Worm (Caenorhabditis elegans): ENCODE results near the gene srx-108.

The srx-108 gene

DNA sequence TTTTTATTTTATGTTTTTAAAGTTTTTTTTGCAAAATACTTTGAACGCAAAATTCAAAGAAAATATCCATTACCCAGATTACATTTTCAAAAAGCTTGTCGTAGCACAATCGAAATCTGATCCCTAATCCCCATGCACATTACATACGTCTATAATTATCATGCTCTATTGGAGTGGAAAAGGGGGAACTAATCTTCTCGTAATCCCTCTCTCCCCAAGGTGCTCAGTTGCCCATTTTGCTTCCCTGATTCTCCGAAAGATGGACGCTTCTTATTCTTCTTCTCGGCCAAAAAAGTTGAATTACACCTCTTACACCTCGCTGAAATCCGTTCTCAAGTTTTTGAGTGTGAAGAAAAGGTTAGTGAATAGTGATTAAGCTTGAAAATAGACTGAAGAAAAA is 5.6 kb downstream of the srx-108 start, which contains the start of gene fbxc-53:
Gene fbxc-53, plus strand, starts transcription at position 245 of the 400 bp plus-strand sequence.
- TF ChIP-seq npax-4 (tag; optimal IDR thresholded peaks at IDR 0.05), result no peak
- TF ChIP-seq dmd-4 (tag; optimal IDR thresholded peaks at IDR 0.05; ENCODE audit: borderline replicate concordance), result no peak
- TF ChIP-seq madf-2 (tag; optimal IDR thresholded peaks at IDR 0.05), result no peak
- TF ChIP-seq rnt-1 (tag; optimal IDR thresholded peaks at IDR 0.05), result no peak
- no peak for TF ChIP-seq ceh-31 (tag; optimal IDR thresholded peaks at IDR 0.05)
- TF ChIP-seq fkh-10 (GFP tag; optimal IDR thresholded peaks at IDR 0.05), result no peak
- TF ChIP-seq unc-42 (tag; optimal IDR thresholded peaks at IDR 0.05), result no peak
- TF ChIP-seq lin-11 (tag; optimal IDR thresholded peaks at IDR 0.05), result no peak
- TF ChIP-seq sox-2 (GFP tag; IDR thresholded peaks at IDR 0.05), result no peak
- TF ChIP-seq hlh-8 (tag; optimal IDR thresholded peaks at IDR 0.05), result no peak

DNA sequence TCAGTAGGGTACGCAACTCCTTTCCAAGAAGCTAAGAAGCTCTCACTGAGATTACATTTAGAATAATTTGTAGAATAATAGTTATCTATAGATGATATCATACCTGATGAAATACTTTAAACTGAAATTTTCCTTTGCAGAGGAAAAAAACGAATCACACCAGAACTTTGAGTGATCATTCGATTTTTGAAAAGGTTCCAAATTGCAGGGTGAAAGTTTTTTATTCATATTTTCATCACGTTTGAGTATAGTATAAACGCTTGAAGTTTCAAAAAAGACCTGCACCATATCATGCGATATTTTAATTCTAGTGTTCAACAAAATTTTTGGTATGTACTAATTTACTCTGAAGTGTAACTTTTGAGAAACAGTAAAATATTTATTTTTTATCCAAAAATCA is 9.2 kb downstream of the srx-108 start, which contains the start of gene srh-100:
Gene srh-100, minus strand, starts transcription at position 101 of the 400 bp plus-strand sequence.
- TF ChIP-seq pat-9 (tag; optimal IDR thresholded peaks at IDR 0.05) (no peak), ama-1 (optimal IDR thresholded peaks at IDR 0.05) (no peak), tbx-2 (tag; optimal IDR thresholded peaks at IDR 0.05) (no peak), nhr-11 (tag; optimal IDR thresholded peaks at IDR 0.05) (no peak), T23F11.4 (GFP tag; optimal IDR thresholded peaks at IDR 0.05) (no peak), gmeb-2 (tag; optimal IDR thresholded peaks at IDR 0.05) (no peak), dmd-4 (tag; optimal IDR thresholded peaks at IDR 0.05; ENCODE audit: borderline replicate concordance) (no peak), ceh-22 (tag; optimal IDR thresholded peaks at IDR 0.05) (no peak), odd-2 (tag; optimal IDR thresholded peaks at IDR 0.05) (no peak), ceh-24 (tag; optimal IDR thresholded peaks at IDR 0.05) (no peak), hlh-30 (tag; optimal IDR thresholded peaks at IDR 0.05; ENCODE audit: insufficient read depth) (no peak), elt-2 (tag; optimal IDR thresholded peaks at IDR 0.05) (no peak), hlh-6 (tag; optimal IDR thresholded peaks at IDR 0.05) (no peak), mec-3 (tag; optimal IDR thresholded peaks at IDR 0.05; ENCODE audit: borderline replicate concordance) (no peak), ceh-18 (tag; optimal IDR thresholded peaks at IDR 0.05) (no peak), fax-1 (tag; optimal IDR thresholded peaks at IDR 0.05) (no peak), F13H6.1 (tag; optimal IDR thresholded peaks at IDR 0.05) (no peak), ztf-16 (tag; optimal IDR thresholded peaks at IDR 0.05) (no peak), hlh-15 (tag; optimal IDR thresholded peaks at IDR 0.05) (no peak), pha-2 (tag; optimal IDR thresholded peaks at IDR 0.05) (no peak)

DNA sequence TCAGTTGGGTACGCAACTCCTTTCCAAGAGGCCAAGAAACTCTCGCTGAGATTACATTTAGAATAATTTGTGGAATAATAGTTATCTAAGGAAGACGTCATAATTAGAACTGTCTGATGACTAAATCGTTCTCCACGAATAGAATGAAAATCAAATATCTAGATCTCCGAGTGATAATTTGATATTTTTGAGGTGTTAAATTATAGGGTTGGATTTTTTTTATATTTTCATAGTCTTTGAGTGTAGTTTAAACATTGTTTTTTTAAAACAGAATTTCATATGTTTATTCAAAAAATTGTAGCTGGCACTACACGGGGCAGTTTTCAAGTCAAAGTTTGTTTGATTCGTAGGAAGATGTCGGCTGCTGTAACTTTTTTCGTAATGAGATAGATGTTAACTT is 11.0 kb downstream of the srx-108 start, which contains the start of gene srh-99:
Gene srh-99, minus strand, starts transcription at position 101 of the 400 bp plus-strand sequence.
- TF ChIP-seq pat-9 (tag; optimal IDR thresholded peaks at IDR 0.05) (no peak), mec-3 (tag; optimal IDR thresholded peaks at IDR 0.05; ENCODE audit: borderline replicate concordance) (no peak), fax-1 (tag; optimal IDR thresholded peaks at IDR 0.05) (no peak), ref-2 (tag; optimal IDR thresholded peaks at IDR 0.05) (no peak), elt-2 (tag; optimal IDR thresholded peaks at IDR 0.05) (no peak)

DNA sequence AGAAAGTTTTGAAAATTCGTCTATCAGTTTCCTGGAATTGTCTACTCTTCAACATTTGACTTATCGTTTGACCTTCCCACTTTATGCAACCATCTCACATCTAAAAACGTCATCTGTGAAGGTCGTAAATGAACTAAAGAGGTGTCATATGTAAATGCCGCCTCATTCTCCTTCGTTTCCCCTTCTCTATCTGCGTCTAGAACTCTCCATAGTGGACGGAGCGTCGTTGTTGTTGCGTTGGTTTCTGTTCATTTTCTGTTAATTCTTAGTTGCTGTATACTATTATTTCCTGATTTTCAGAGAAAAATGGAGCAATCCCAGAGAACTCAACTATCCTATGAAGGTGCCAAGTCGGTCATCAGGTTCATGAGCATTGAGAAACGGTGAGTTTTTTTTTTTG is 11.5 kb downstream of the srx-108 start, which contains the start of gene fbxc-52:
Gene fbxc-52, plus strand, starts transcription at position 301 of the 400 bp plus-strand sequence.
- TF ChIP-seq ceh-2 (tag; optimal IDR thresholded peaks at IDR 0.05) (no peak), pha-4 (tag; optimal IDR thresholded peaks at IDR 0.05) (no peak), pat-9 (tag; optimal IDR thresholded peaks at IDR 0.05) (no peak), ceh-34 (tag; optimal IDR thresholded peaks at IDR 0.05) (no peak), ceh-30 (tag; optimal IDR thresholded peaks at IDR 0.05) (no peak), K09A11.1 (tag; optimal IDR thresholded peaks at IDR 0.05; ENCODE audit: insufficient read depth) (no peak), fkh-10 (GFP tag; optimal IDR thresholded peaks at IDR 0.05) (no peak), ceh-31 (tag; optimal IDR thresholded peaks at IDR 0.05) (no peak), gmeb-2 (tag; optimal IDR thresholded peaks at IDR 0.05) (no peak)

DNA sequence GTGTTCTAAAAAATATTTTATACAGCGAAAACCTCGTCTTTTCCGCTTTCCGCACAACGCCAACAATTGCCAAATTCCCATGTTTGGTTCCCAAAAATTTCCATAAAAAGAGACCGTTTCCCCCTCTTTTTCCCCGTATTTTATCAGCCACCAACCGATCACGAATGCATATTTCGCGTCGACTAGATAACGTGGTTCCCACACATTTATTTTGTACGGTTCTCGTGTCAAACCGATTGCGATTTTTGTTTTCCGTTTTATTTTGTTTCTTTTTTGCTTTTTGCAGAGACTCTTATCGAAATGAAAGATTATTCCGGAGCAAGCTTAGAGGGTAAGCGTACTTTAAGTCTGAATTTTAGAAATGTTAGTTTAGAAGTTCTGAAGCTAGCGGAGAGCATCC is 15.6 kb downstream of the srx-108 start, which contains the start of gene C46E10.3:
Gene C46E10.3, plus strand, starts transcription at position 301 of the 400 bp plus-strand sequence.
- TF ChIP-seq pros-1 (tag; optimal IDR thresholded peaks at IDR 0.05) (no peak), ceh-24 (tag; optimal IDR thresholded peaks at IDR 0.05) (no peak), ceh-45 (GFP tag; IDR thresholded peaks at IDR 0.05) (no peak), ceh-6 (GFP tag; optimal IDR thresholded peaks at IDR 0.05) (no peak), C08G9.2 (tag; optimal IDR thresholded peaks at IDR 0.05) (no peak), lin-11 (tag; optimal IDR thresholded peaks at IDR 0.05) (no peak), fax-1 (tag; optimal IDR thresholded peaks at IDR 0.05) (no peak), K09A11.1 (tag; optimal IDR thresholded peaks at IDR 0.05; ENCODE audit: insufficient read depth) (no peak), sox-4 (tag; optimal IDR thresholded peaks at IDR 0.05) (no peak), sdc-2 (tag; optimal IDR thresholded peaks at IDR 0.05) (no peak), odd-2 (tag; optimal IDR thresholded peaks at IDR 0.05) (no peak), ahr-1 (tag; optimal IDR thresholded peaks at IDR 0.05) (no peak), ceh-14 (tag; optimal IDR thresholded peaks at IDR 0.05) (no peak), ama-1 (optimal IDR thresholded peaks at IDR 0.05) (no peak), F13H6.1 (tag; optimal IDR thresholded peaks at IDR 0.05) (no peak), pqm-1 (tag; optimal IDR thresholded peaks at IDR 0.05) (no peak), unc-55 (GFP tag; optimal IDR thresholded peaks at IDR 0.05) (no peak)
